Worm (Caenorhabditis elegans) whole organism, L3 larva: ENCODE results near the gene C02F5.5.

Experiments
- ama-1 ChIP-seq: fragments of 150-350 bp; optimal IDR thresholded peaks from 2 replicates; lab custom pipeline; 2018
- daf-12 ChIP-seq: fragments of 150-350 bp; optimal IDR thresholded peaks from 2 replicates; lab custom pipeline; 2014; ENCODE audit warnings: missing biosample characterization, missing genetic modification reagents, missing genetic modification characterization
- egl-27 ChIP-seq: sonication (generic microtip); optimal IDR thresholded peaks from 4 replicates; lab custom pipeline; 2017; ENCODE audit warnings: missing biosample characterization, missing genetic modification reagents, missing genetic modification characterization
- egl-5 ChIP-seq: fragments of 150-350 bp; optimal IDR thresholded peaks from 2 replicates; lab custom pipeline; 2017; ENCODE audit warnings: missing biosample characterization, missing genetic modification reagents, missing genetic modification characterization, inconsistent platforms
- jun-1 ChIP-seq: fragments of 150-350 bp; optimal IDR thresholded peaks from 2 replicates; lab custom pipeline; 2014; ENCODE audit warnings: missing biosample characterization, missing genetic modification reagents, missing genetic modification characterization
- nhr-12 ChIP-seq: fragments of 150-350 bp; optimal IDR thresholded peaks from 2 replicates; lab custom pipeline; 2014; ENCODE audit warnings: missing biosample characterization, missing genetic modification characterization
- nhr-237 ChIP-seq: fragments of 150-350 bp; optimal IDR thresholded peaks from 2 replicates; lab custom pipeline; 2014; ENCODE audit warnings: missing biosample characterization, missing genetic modification characterization
- unc-39 ChIP-seq: sonication (generic microtip); optimal IDR thresholded peaks from 4 replicates; lab custom pipeline; 2017; ENCODE audit warnings: missing biosample characterization, missing genetic modification characterization

- no peak for TF ChIP-seq ama-1
- TF ChIP-seq nhr-237 (tag; lab: Kevin White, UChicago) = no peak
- TF ChIP-seq unc-39 (tag; lab: Kevin White, UChicago) = no peak
- no peak for TF ChIP-seq egl-5
- TF ChIP-seq jun-1 (tag; lab: Kevin White, UChicago) = no peak
- TF ChIP-seq daf-12 (tag; lab: Kevin White, UChicago) = no peak
- TF ChIP-seq nhr-12 (tag; lab: Kevin White, UChicago) = no peak
- TF ChIP-seq egl-27 (tag; lab: Kevin White, UChicago) = no peak
These were observed 33.2 kb upstream of the C02F5.5 start, which contains the start of gene snb-5 for ce11 chrIII:8202754-8203153.
